Worm (Caenorhabditis elegans) whole organism, mixed stage, embryonic: Measurements from ENCODE around the gene rpb-2.

Experiments used
- M03D4.4 ChIP-seq: sonication (generic microtip); optimal IDR thresholded peaks from 2 replicates; lab custom pipeline; 2017; ENCODE audit warnings: mild to moderate bottlenecking, missing genetic modification characterization, missing compliant biosample characterization
- bed-3 ChIP-seq: fragments of 200-800 bp; sonication (Bioruptor generic); optimal IDR thresholded peaks from 3 replicates; lab custom pipeline; 2018; ENCODE audit warnings: mild to moderate bottlenecking, missing genetic modification characterization, moderate library complexity, missing compliant biosample characterization
- blmp-1 ChIP-seq: fragments of 150-350 bp; optimal IDR thresholded peaks from 2 replicates; lab custom pipeline; 2014; ENCODE audit warnings: missing biosample characterization, missing genetic modification characterization
- ceh-39 ChIP-seq: fragments of 150-350 bp; optimal IDR thresholded peaks from 2 replicates; lab custom pipeline; 2014; ENCODE audit warnings: missing biosample characterization, missing genetic modification characterization
- ceh-43 ChIP-seq: fragments of 200-800 bp; sonication (Bioruptor generic); optimal IDR thresholded peaks from 2 replicates; lab custom pipeline; 2018; ENCODE audit warnings: mild to moderate bottlenecking, missing genetic modification characterization, moderate library complexity, missing compliant biosample characterization
- ceh-83 ChIP-seq: fragments of 200-800 bp; sonication (Bioruptor generic); optimal IDR thresholded peaks from 2 replicates; lab custom pipeline; 2018; ENCODE audit warnings: mild to moderate bottlenecking, missing genetic modification characterization, missing compliant biosample characterization
- ces-1 ChIP-seq: fragments of 150-350 bp; optimal IDR thresholded peaks from 2 replicates; lab custom pipeline; 2014; ENCODE audit warnings: missing biosample characterization, missing genetic modification reagents, missing genetic modification characterization
- cnd-1 ChIP-seq: fragments of 200-800 bp; sonication (Bioruptor generic); optimal IDR thresholded peaks from 2 replicates; lab custom pipeline; 2018; ENCODE audit warnings: mild to moderate bottlenecking, missing genetic modification characterization, missing compliant biosample characterization
- drap-1 ChIP-seq: fragments of 200-800 bp; sonication (Bioruptor generic); optimal IDR thresholded peaks from 3 replicates; lab custom pipeline; 2018; ENCODE audit warnings: mild to moderate bottlenecking, missing genetic modification characterization, missing compliant biosample characterization
- elt-1 ChIP-seq: sonication (generic microtip); optimal IDR thresholded peaks from 2 replicates; lab custom pipeline; 2017; ENCODE audit warnings: missing genetic modification characterization, mild to moderate bottlenecking, missing compliant biosample characterization, antibody characterized with exemption, moderate library complexity, borderline replicate concordance; ENCODE audit not compliant: insufficient read depth
- elt-3 ChIP-seq: fragments of 150-350 bp; optimal IDR thresholded peaks from 2 replicates; lab custom pipeline; 2014; ENCODE audit warnings: missing biosample characterization, missing genetic modification characterization
- flh-1 ChIP-seq: fragments of 200-800 bp; sonication (Bioruptor generic); optimal IDR thresholded peaks from 2 replicates; lab custom pipeline; 2018; ENCODE audit warnings: mild to moderate bottlenecking, missing genetic modification characterization, moderate library complexity, missing compliant biosample characterization
- ham-2 ChIP-seq: fragments of 200-800 bp; sonication (Bioruptor generic); optimal IDR thresholded peaks from 2 replicates; lab custom pipeline; 2018; ENCODE audit warnings: mild to moderate bottlenecking, missing genetic modification characterization, missing compliant biosample characterization
- hlh-1 ChIP-seq: fragments of 150-350 bp; optimal IDR thresholded peaks from 2 replicates; lab custom pipeline; 2014; ENCODE audit warnings: missing biosample characterization, missing genetic modification reagents, missing genetic modification characterization
- lin-32 ChIP-seq: fragments of 200-800 bp; sonication (Bioruptor generic); optimal IDR thresholded peaks from 2 replicates; lab custom pipeline; 2018; ENCODE audit warnings: mild to moderate bottlenecking, missing genetic modification characterization, missing compliant biosample characterization
- lsy-2 ChIP-seq: fragments of 150-350 bp; optimal IDR thresholded peaks from 2 replicates; lab custom pipeline; 2014; ENCODE audit warnings: missing biosample characterization, missing genetic modification characterization
- mab-5 ChIP-seq: fragments of 150-350 bp; optimal IDR thresholded peaks from 2 replicates; lab custom pipeline; 2014; ENCODE audit warnings: missing biosample characterization, missing genetic modification characterization
- mep-1 ChIP-seq: fragments of 150-350 bp; optimal IDR thresholded peaks from 2 replicates; lab custom pipeline; 2017; ENCODE audit warnings: missing biosample characterization, missing genetic modification reagents, missing genetic modification characterization, inconsistent platforms
- mls-2 ChIP-seq: sonication (generic microtip); optimal IDR thresholded peaks from 2 replicates; lab custom pipeline; 2016; ENCODE audit warnings: mild to moderate bottlenecking, missing genetic modification characterization, moderate library complexity, missing compliant biosample characterization
- nhr-2 ChIP-seq: fragments of 150-350 bp; optimal IDR thresholded peaks from 2 replicates; lab custom pipeline; 2014; ENCODE audit warnings: missing biosample characterization, missing genetic modification characterization
- nhr-237 ChIP-seq: fragments of 150-350 bp; optimal IDR thresholded peaks from 2 replicates; lab custom pipeline; 2014; ENCODE audit warnings: missing biosample characterization, missing genetic modification characterization
- nhr-28 ChIP-seq: fragments of 150-350 bp; optimal IDR thresholded peaks from 2 replicates; lab custom pipeline; 2014; ENCODE audit warnings: missing biosample characterization, missing genetic modification characterization
- nhr-76 ChIP-seq: sonication (generic microtip); optimal IDR thresholded peaks from 2 replicates; lab custom pipeline; 2017; ENCODE audit warnings: missing biosample characterization, missing genetic modification characterization
- pha-4 ChIP-seq: fragments of 150-350 bp; optimal IDR thresholded peaks from 2 replicates; lab custom pipeline; 2018; ENCODE audit warnings: missing biosample characterization, missing genetic modification reagents, missing genetic modification characterization
- sem-2 ChIP-seq: fragments of 200-800 bp; sonication (Bioruptor generic); optimal IDR thresholded peaks from 2 replicates; lab custom pipeline; 2018; ENCODE audit warnings: mild to moderate bottlenecking, missing genetic modification characterization, missing compliant biosample characterization
- snpc-4 ChIP-seq: fragments of 150-350 bp; optimal IDR thresholded peaks from 2 replicates; lab custom pipeline; 2014; ENCODE audit warnings: missing biosample characterization, missing genetic modification characterization
- sptf-1 ChIP-seq: sonication (generic microtip); optimal IDR thresholded peaks from 2 replicates; lab custom pipeline; 2017; ENCODE audit warnings: mild to moderate bottlenecking, missing genetic modification characterization, moderate library complexity, missing compliant biosample characterization
- tbx-8 ChIP-seq: fragments of 200-800 bp; sonication (Bioruptor generic); optimal IDR thresholded peaks from 2 replicates; lab custom pipeline; 2018; ENCODE audit warnings: mild to moderate bottlenecking, missing genetic modification characterization, moderate library complexity, missing compliant biosample characterization
- unc-120 ChIP-seq: sonication (generic microtip); optimal IDR thresholded peaks from 2 replicates; lab custom pipeline; 2017; ENCODE audit warnings: missing genetic modification characterization, missing compliant biosample characterization; ENCODE audit not compliant: poor library complexity, severe bottlenecking
- unc-39 ChIP-seq: fragments of 150-350 bp; optimal IDR thresholded peaks from 2 replicates; lab custom pipeline; 2014; ENCODE audit warnings: missing biosample characterization, missing genetic modification characterization
- unc-62 ChIP-seq: fragments of 150-350 bp; optimal IDR thresholded peaks from 2 replicates; lab custom pipeline; 2014; ENCODE audit warnings: missing biosample characterization, missing genetic modification reagents, missing genetic modification characterization
- zip-8 ChIP-seq: fragments of 150-350 bp; optimal IDR thresholded peaks from 2 replicates; lab custom pipeline; 2014; ENCODE audit warnings: missing biosample characterization, missing genetic modification characterization
- ztf-11 ChIP-seq: fragments of 150-350 bp; optimal IDR thresholded peaks from 2 replicates; lab custom pipeline; 2014; ENCODE audit warnings: missing biosample characterization, missing genetic modification characterization

The rpb-2 gene

DNA sequence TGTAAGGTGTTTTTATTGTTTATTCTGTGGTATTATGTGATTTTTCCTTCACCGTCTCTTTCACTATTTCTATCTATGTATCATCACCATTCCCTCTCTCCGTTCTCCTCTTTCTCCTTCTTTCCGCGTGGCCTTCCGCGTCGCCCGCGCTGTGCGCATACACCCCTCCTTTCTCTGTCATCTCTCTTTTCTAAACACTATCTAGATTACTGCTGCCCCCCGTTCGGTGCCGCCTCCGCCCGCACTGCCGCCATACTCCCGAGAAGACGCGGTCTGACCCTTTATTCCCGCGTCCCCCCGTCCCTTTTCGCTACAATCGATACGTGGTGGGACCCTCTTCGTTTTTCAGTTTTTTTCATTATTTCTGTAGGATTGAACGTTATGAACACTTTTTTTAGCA, 9.3 kb downstream of the rpb-2 start:
- TF ChIP-seq mep-1 (tag; lab: Kevin White, UChicago) (peak; percentile 46), mls-2 (tag; lab: Kevin White, UChicago) (peak; percentile 51), ham-2 (GFP tag; lab: Kevin White, UChicago) (peak; percentile 61), sptf-1 (tag; lab: Kevin White, UChicago) (peak; percentile 49), lin-32 (GFP tag; lab: Kevin White, UChicago) (no peak), pha-4 (tag; lab: Kevin White, UChicago) (peak; percentile 46), flh-1 (peak; percentile 31), unc-120 (tag; lab: Kevin White, UChicago) (peak; percentile 50), drap-1 (GFP tag; lab: Kevin White, UChicago) (peak; percentile 7), M03D4.4 (tag; lab: Kevin White, UChicago) (peak; percentile 44), nhr-237 (tag; lab: Kevin White, UChicago) (no peak), snpc-4 (tag; lab: Kevin White, UChicago) (no peak), lsy-2 (tag; lab: Kevin White, UChicago) (no peak), hlh-1 (no peak), elt-3 (no peak)
- TF ChIP-seq, all 35 proteins: peak for 9

ce11 chrIII:4950345-4950744, 11.0 kb downstream of the rpb-2 start:
- TF ChIP-seq ceh-43, result no peak
- no peak for TF ChIP-seq blmp-1 (tag; lab: Kevin White, UChicago)
- TF ChIP-seq nhr-76 (tag; lab: Kevin White, UChicago), result no peak
- no peak for TF ChIP-seq elt-1
- no peak for TF ChIP-seq flh-1
- no peak for TF ChIP-seq sptf-1 (tag; lab: Kevin White, UChicago)
- TF ChIP-seq drap-1 (GFP tag; lab: Kevin White, UChicago), result no peak
- no peak for TF ChIP-seq mab-5 (tag; lab: Kevin White, UChicago)
- no peak for TF ChIP-seq unc-62
- TF ChIP-seq lin-32 (GFP tag; lab: Kevin White, UChicago), result no peak
- no peak for TF ChIP-seq lsy-2 (tag; lab: Kevin White, UChicago)
- no peak for TF ChIP-seq M03D4.4 (tag; lab: Kevin White, UChicago)
- no peak for TF ChIP-seq nhr-237 (tag; lab: Kevin White, UChicago)
- no peak for TF ChIP-seq bed-3
- TF ChIP-seq ham-2 (GFP tag; lab: Kevin White, UChicago), result no peak
- no peak for TF ChIP-seq tbx-8 (GFP tag; lab: Kevin White, UChicago)
- TF ChIP-seq ceh-39, result no peak
- TF ChIP-seq mls-2 (tag; lab: Kevin White, UChicago), result no peak
- no peak for TF ChIP-seq zip-8 (tag; lab: Kevin White, UChicago)
- TF ChIP-seq nhr-28 (tag; lab: Kevin White, UChicago), result no peak

DNA sequence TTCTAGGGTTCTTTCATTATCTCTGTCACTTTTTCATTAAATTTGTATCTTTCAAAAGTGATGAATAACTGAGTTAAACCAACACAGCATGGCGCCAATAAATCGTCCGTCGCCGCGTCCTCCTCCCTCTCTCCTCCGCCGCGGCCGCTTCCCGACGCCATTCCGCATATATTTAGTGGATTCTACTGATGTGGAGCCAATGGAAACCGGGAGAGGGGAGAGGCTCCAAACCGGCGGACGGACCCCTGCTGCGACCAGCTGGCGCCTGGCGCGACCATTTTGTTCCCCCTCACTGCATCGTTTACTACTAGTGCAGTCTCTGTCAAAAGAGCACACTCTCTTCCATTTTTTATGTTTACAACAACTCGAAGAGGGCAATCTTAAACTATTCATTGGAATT, 11.8 kb downstream of the rpb-2 start:
- TF ChIP-seq bed-3, result no peak
- TF ChIP-seq ces-1 (GFP tag; lab: Kevin White, UChicago), result no peak
- no peak for TF ChIP-seq ceh-83 (GFP tag; lab: Kevin White, UChicago)
- TF ChIP-seq unc-62, result no peak
- TF ChIP-seq lsy-2 (tag; lab: Kevin White, UChicago), result no peak
- no peak for TF ChIP-seq pha-4 (tag; lab: Kevin White, UChicago)
- TF ChIP-seq unc-39 (tag; lab: Kevin White, UChicago), result no peak
- TF ChIP-seq elt-3, result no peak
- TF ChIP-seq elt-1, result no peak
- TF ChIP-seq ceh-39, result no peak
- no peak for TF ChIP-seq blmp-1 (tag; lab: Kevin White, UChicago)
- TF ChIP-seq ham-2 (GFP tag; lab: Kevin White, UChicago), result no peak

DNA sequence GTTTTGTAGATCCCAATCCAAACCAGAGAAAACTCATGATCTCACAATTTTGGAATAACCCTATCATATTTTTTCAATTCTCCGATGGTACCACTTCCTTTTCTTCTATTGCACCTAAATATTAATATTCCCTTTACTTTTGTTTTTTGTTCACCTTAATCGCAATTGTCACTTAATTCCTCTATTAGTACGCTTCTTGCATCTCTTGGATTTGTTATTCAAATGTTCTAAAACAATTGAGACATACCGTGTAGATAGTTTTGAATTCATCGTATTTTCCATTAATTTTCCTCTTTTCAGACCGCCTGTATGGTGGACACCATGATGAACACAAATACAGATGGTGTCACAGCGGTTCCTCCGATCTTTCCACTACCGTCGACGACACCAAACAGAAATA, 12.5 kb downstream of the rpb-2 start, which contains the start of gene flh-2:
Gene flh-2 (plus strand): TSS at position 301 of the 400 bp plus-strand sequence.
- TF ChIP-seq drap-1 (GFP tag; lab: Kevin White, UChicago) (no peak), elt-1 (no peak)

- no peak for TF ChIP-seq mls-2 (tag; lab: Kevin White, UChicago)
- no peak for TF ChIP-seq unc-120 (tag; lab: Kevin White, UChicago)
- TF ChIP-seq flh-1, result no peak
- no peak for TF ChIP-seq nhr-28 (tag; lab: Kevin White, UChicago)
- no peak for TF ChIP-seq sem-2 (GFP tag; lab: Kevin White, UChicago)
- TF ChIP-seq cnd-1 (tag; lab: Kevin White, UChicago), result no peak
- no peak for TF ChIP-seq tbx-8 (GFP tag; lab: Kevin White, UChicago)
- no peak for TF ChIP-seq elt-1
- TF ChIP-seq nhr-2 (tag; lab: Kevin White, UChicago), result no peak
- no peak for TF ChIP-seq ceh-83 (GFP tag; lab: Kevin White, UChicago)
- no peak for TF ChIP-seq bed-3
- no peak for TF ChIP-seq ceh-43
- TF ChIP-seq sptf-1 (tag; lab: Kevin White, UChicago), result no peak
- TF ChIP-seq ztf-11 (tag; lab: Kevin White, UChicago), result no peak
- no peak for TF ChIP-seq blmp-1 (tag; lab: Kevin White, UChicago)
These were observed 13.6 kb downstream of the rpb-2 start for ce11 chrIII:4952970-4953369.
